Fruit fly (Drosophila melanogaster): ENCODE data around the gene Sr-CIV.

The Sr-CIV gene

dm6 chr2L:3569892-3570291 is 46.0 kb upstream of the Sr-CIV start (continued):
- TF ChIP-seq lab (GFP tag; optimal IDR thresholded peaks at IDR 0.05) (peak; percentile 5), inv (GFP tag; IDR thresholded peaks at IDR 0.05; ENCODE audit: partially characterized antibody) (no peak), CG8478 (optimal IDR thresholded peaks at IDR 0.05) (no peak), trh (GFP tag; optimal IDR thresholded peaks at IDR 0.05) (no peak), Lpt (GFP tag; optimal IDR thresholded peaks at IDR 0.05) (no peak), CG2199 (GFP tag; IDR thresholded peaks at IDR 0.05) (no peak), sim (GFP tag; IDR thresholded peaks at IDR 0.05) (no peak), Side (GFP tag; optimal IDR thresholded peaks at IDR 0.05) (no peak), emc (GFP tag; optimal IDR thresholded peaks at IDR 0.05) (no peak), tap (tag; optimal IDR thresholded peaks at IDR 0.05) (no peak), CG6272 (GFP tag; IDR thresholded peaks at IDR 0.05) (no peak), kah (GFP tag; optimal IDR thresholded peaks at IDR 0.05) (no peak), HLH3B (GFP tag; IDR thresholded peaks at IDR 0.05) (peak; percentile 47; the same call in 1 of the 2 replicates), CG1792 (GFP tag; optimal IDR thresholded peaks at IDR 0.05) (no peak), CG7963 (GFP tag; IDR thresholded peaks at IDR 0.05; ENCODE audit: partially characterized antibody) (no peak), dmrt99B (tag; optimal IDR thresholded peaks at IDR 0.05) (peak; percentile 67), klu (GFP tag; IDR thresholded peaks at IDR 0.05) (no peak), chn (GFP tag; optimal IDR thresholded peaks at IDR 0.05) (no peak), gce (GFP tag; IDR thresholded peaks at IDR 0.05) (no peak), pita (GFP tag; optimal IDR thresholded peaks at IDR 0.05) (no peak), esg (GFP tag; conservative IDR thresholded peaks at IDR 0.05) (peak; percentile 66), CoRest (tag; optimal IDR thresholded peaks at IDR 0.05) (peak; percentile 34), Lhr (GFP tag; optimal IDR thresholded peaks at IDR 0.05) (no peak), CG9215 (GFP tag; IDR thresholded peaks at IDR 0.05) (no peak), da (GFP tag; optimal IDR thresholded peaks at IDR 0.05) (no peak), CG32767 (GFP tag; IDR thresholded peaks at IDR 0.05) (no peak), Poxn (GFP tag; IDR thresholded peaks at IDR 0.05) (no peak), fd102C (GFP tag; optimal IDR thresholded peaks at IDR 0.05) (no peak), CG14014 (GFP tag; IDR thresholded peaks at IDR 0.05) (0 out of 2 replicates have a peak, but pooled peaks have one; percentile 44), gro (GFP tag; optimal IDR thresholded peaks at IDR 0.05) (no peak), Atf-2 (GFP tag; optimal IDR thresholded peaks at IDR 0.05) (no peak), az2 (GFP tag; optimal IDR thresholded peaks at IDR 0.05) (peak; percentile 2), CG7372 (GFP tag; IDR thresholded peaks at IDR 0.05) (0 out of 2 replicates have a peak, but pooled peaks have one; percentile 7), chinmo (GFP tag; IDR thresholded peaks at IDR 0.05; ENCODE audit: partially characterized antibody) (no peak), btn (GFP tag; optimal IDR thresholded peaks at IDR 0.05) (no peak), Hmx (GFP tag; optimal IDR thresholded peaks at IDR 0.05) (no peak), CG13894 (tag; optimal IDR thresholded peaks at IDR 0.05) (no peak), nom (GFP tag; optimal IDR thresholded peaks at IDR 0.05) (no peak), onecut (GFP tag; IDR thresholded peaks at IDR 0.05) (0 out of 2 replicates have a peak, but pooled peaks have one; percentile 17), pan (optimal IDR thresholded peaks at IDR 0.05) (no peak), pan (GFP tag; optimal IDR thresholded peaks at IDR 0.05 in 1 of 2, IDR thresholded peaks at IDR 0.05 in 1 of 2) (peak in 1 of 2 experiments; percentile 55), Dbx (GFP tag; IDR thresholded peaks at IDR 0.05) (no peak), yki (optimal IDR thresholded peaks at IDR 0.05) (no peak), Usf (GFP tag; optimal IDR thresholded peaks at IDR 0.05) (no peak), CG30403 (GFP tag; optimal IDR thresholded peaks at IDR 0.05) (peak; percentile 51), CG2712 (tag; optimal IDR thresholded peaks at IDR 0.05) (peak; percentile 57), nerfin-2 (GFP tag; IDR thresholded peaks at IDR 0.05; ENCODE audit: partially characterized antibody) (no peak), sima (GFP tag; optimal IDR thresholded peaks at IDR 0.05) (no peak), tx (GFP tag; optimal IDR thresholded peaks at IDR 0.05) (no peak), sr (GFP tag; IDR thresholded peaks at IDR 0.05) (no peak), bowl (GFP tag; IDR thresholded peaks at IDR 0.05) (no peak), CG7786 (GFP tag; optimal IDR thresholded peaks at IDR 0.05) (no peak), CG17186 (GFP tag; optimal IDR thresholded peaks at IDR 0.05) (no peak)

Measured in whole organism, embryonic.